Fruit fly (Drosophila melanogaster): ENCODE data around the gene vn.

vn gene

dm6 chr3L:5823763-5824445, 21.6 kb downstream of the vn start:
- no peak for TF ChIP-seq jim (GFP tag; optimal IDR thresholded peaks at IDR 0.05)
- TF ChIP-seq CG32264 (GFP tag; optimal IDR thresholded peaks at IDR 0.05): no peak
- TF ChIP-seq Rel (GFP tag; optimal IDR thresholded peaks at IDR 0.05): no peak
- TF ChIP-seq Rel (tag; optimal IDR thresholded peaks at IDR 0.05): no peak
- no peak for TF ChIP-seq CG9705 (GFP tag; optimal IDR thresholded peaks at IDR 0.05)
- TF ChIP-seq OdsH (GFP tag; optimal IDR thresholded peaks at IDR 0.05): no peak
- TF ChIP-seq Myc (optimal IDR thresholded peaks at IDR 0.05): no peak
- TF ChIP-seq fru (GFP tag; optimal IDR thresholded peaks at IDR 0.05): peak; percentile 18
- TF ChIP-seq Vsx2 (GFP tag; optimal IDR thresholded peaks at IDR 0.05; ENCODE audit: partially characterized antibody): no peak
- TF ChIP-seq h (GFP tag; optimal IDR thresholded peaks at IDR 0.05): no peak
- no peak for TF ChIP-seq Sp1 (GFP tag; optimal IDR thresholded peaks at IDR 0.05)
- TF ChIP-seq Abd-B (GFP tag; optimal IDR thresholded peaks at IDR 0.05): no peak
- TF ChIP-seq Hnf4 (GFP tag; optimal IDR thresholded peaks at IDR 0.05): no peak
- no peak for TF ChIP-seq sage (GFP tag; optimal IDR thresholded peaks at IDR 0.05)
- TF ChIP-seq GATAd (GFP tag; optimal IDR thresholded peaks at IDR 0.05): no peak
- no peak for TF ChIP-seq Hr78 (GFP tag; optimal IDR thresholded peaks at IDR 0.05)
- TF ChIP-seq foxo (GFP tag; optimal IDR thresholded peaks at IDR 0.05): no peak
- no peak for TF ChIP-seq usp (GFP tag; optimal IDR thresholded peaks at IDR 0.05)
- TF ChIP-seq dmrt93B (GFP tag; optimal IDR thresholded peaks at IDR 0.05): peak; percentile 6
- TF ChIP-seq sv (GFP tag; optimal IDR thresholded peaks at IDR 0.05): peak; percentile 60
- TF ChIP-seq ey (GFP tag; optimal IDR thresholded peaks at IDR 0.05): no peak

- TF ChIP-seq N (GFP tag; optimal IDR thresholded peaks at IDR 0.05) (no peak), h (GFP tag; optimal IDR thresholded peaks at IDR 0.05) (peak; percentile 13), rgr (GFP tag; optimal IDR thresholded peaks at IDR 0.05) (peak; percentile 4)
These were observed 24.0 kb downstream of the vn start for dm6 chr3L:5821506-5821905.

dm6 chr3L:5820793-5821192, 24.7 kb downstream of the vn start:
- TF ChIP-seq Mio (GFP tag; optimal IDR thresholded peaks at IDR 0.05) (no peak), CG32264 (GFP tag; optimal IDR thresholded peaks at IDR 0.05) (no peak), ey (GFP tag; optimal IDR thresholded peaks at IDR 0.05) (no peak)

- TF ChIP-seq dsf (GFP tag; optimal IDR thresholded peaks at IDR 0.05; ENCODE audit: borderline replicate concordance) (no peak), Rel (GFP tag; optimal IDR thresholded peaks at IDR 0.05) (no peak), Rel (tag; optimal IDR thresholded peaks at IDR 0.05) (no peak), dmrt93B (GFP tag; optimal IDR thresholded peaks at IDR 0.05) (no peak), tai (GFP tag; optimal IDR thresholded peaks at IDR 0.05) (no peak), jim (GFP tag; optimal IDR thresholded peaks at IDR 0.05) (no peak), rgr (GFP tag; optimal IDR thresholded peaks at IDR 0.05) (peak; percentile 45), Hr78 (GFP tag; optimal IDR thresholded peaks at IDR 0.05) (no peak), lola (GFP tag; optimal IDR thresholded peaks at IDR 0.05) (no peak), fru (GFP tag; optimal IDR thresholded peaks at IDR 0.05) (peak; percentile 7), pan (optimal IDR thresholded peaks at IDR 0.05) (no peak), ey (GFP tag; optimal IDR thresholded peaks at IDR 0.05) (peak; percentile 15), Mio (GFP tag; optimal IDR thresholded peaks at IDR 0.05) (no peak), dl (GFP tag; optimal IDR thresholded peaks at IDR 0.05; ENCODE audit: insufficient read depth in 1 of 2, partially characterized antibody in 2 of 2) (no peak), usp (GFP tag; optimal IDR thresholded peaks at IDR 0.05) (no peak), Jra (GFP tag; optimal IDR thresholded peaks at IDR 0.05) (no peak), Vsx2 (GFP tag; optimal IDR thresholded peaks at IDR 0.05; ENCODE audit: partially characterized antibody) (no peak), sage (GFP tag; optimal IDR thresholded peaks at IDR 0.05) (no peak), sv (GFP tag; optimal IDR thresholded peaks at IDR 0.05) (no peak), CG9705 (GFP tag; optimal IDR thresholded peaks at IDR 0.05) (no peak), N (GFP tag; optimal IDR thresholded peaks at IDR 0.05) (no peak), h (GFP tag; optimal IDR thresholded peaks at IDR 0.05) (peak; percentile 8), Sp1 (GFP tag; optimal IDR thresholded peaks at IDR 0.05) (peak; percentile 10), psq (GFP tag; optimal IDR thresholded peaks at IDR 0.05) (no peak), Hr83 (GFP tag; optimal IDR thresholded peaks at IDR 0.05; ENCODE audit: poor library complexity, severe bottlenecking) (no peak), GATAd (GFP tag; optimal IDR thresholded peaks at IDR 0.05) (no peak), CrebA (GFP tag; optimal IDR thresholded peaks at IDR 0.05; ENCODE audit: borderline replicate concordance) (no peak), br (GFP tag; optimal IDR thresholded peaks at IDR 0.05) (no peak), Myc (optimal IDR thresholded peaks at IDR 0.05) (no peak), Abd-B (GFP tag; optimal IDR thresholded peaks at IDR 0.05) (no peak), CG32264 (GFP tag; optimal IDR thresholded peaks at IDR 0.05) (no peak), foxo (GFP tag; optimal IDR thresholded peaks at IDR 0.05) (peak in 1 of 2 experiments; percentile 35)
These were observed 25.4 kb downstream of the vn start for dm6 chr3L:5820039-5820438.

All from whole organism, wandering third instar larva.